Worm (Caenorhabditis elegans): Measurements from ENCODE around the gene Y46G5A.34.

- TF ChIP-seq klf-2 (GFP tag; conservative IDR thresholded peaks at IDR 0.05) = no peak
- TF ChIP-seq cog-1 (tag; optimal IDR thresholded peaks at IDR 0.05) = no peak
- no peak for TF ChIP-seq flt-1 (GFP tag; IDR thresholded peaks at IDR 0.05)
- no peak for TF ChIP-seq ztf-23 (GFP tag; IDR thresholded peaks at IDR 0.05)
- TF ChIP-seq tab-1 (GFP tag; IDR thresholded peaks at IDR 0.05) = no peak
- TF ChIP-seq ref-1 (GFP tag; conservative IDR thresholded peaks at IDR 0.05) = no peak
- TF ChIP-seq med-1 (GFP tag; optimal IDR thresholded peaks at IDR 0.05; ENCODE audit: insufficient read depth) = no peak
- TF ChIP-seq ztf-29 (GFP tag; IDR thresholded peaks at IDR 0.05) = no peak
These were observed 6.5 kb upstream of the Y46G5A.34 start for ce11 chrII:12769947-12770346.
